Worm (Caenorhabditis elegans) whole organism, early embryonic: Measurements from ENCODE around the gene dhs-9.

Experiments used
- B0310.2 ChIP-seq: sonication (generic microtip); optimal IDR thresholded peaks from 2 replicates; lab custom pipeline; 2016; ENCODE audit warnings: mild to moderate bottlenecking, missing genetic modification characterization, missing compliant biosample characterization
- F13C5.2 ChIP-seq: sonication (generic microtip); optimal IDR thresholded peaks from 2 replicates; lab custom pipeline; 2017; ENCODE audit warnings: mild to moderate bottlenecking, missing genetic modification characterization, inconsistent platforms, missing compliant biosample characterization
- aly-1 ChIP-seq: sonication (generic microtip); optimal IDR thresholded peaks from 2 replicates; lab custom pipeline; 2016; ENCODE audit warnings: missing genetic modification characterization, missing compliant biosample characterization
- ama-1 ChIP-seq: fragments of 150-350 bp; optimal IDR thresholded peaks from 2 replicates; lab custom pipeline; 2014
- ceh-13 ChIP-seq: fragments of 200-800 bp; sonication (Bioruptor generic); optimal IDR thresholded peaks from 2 replicates; lab custom pipeline; 2018; ENCODE audit warnings: mild to moderate bottlenecking, missing genetic modification characterization, missing compliant biosample characterization
- ceh-36 ChIP-seq: sonication (generic microtip); optimal IDR thresholded peaks from 2 replicates; lab custom pipeline; 2016; ENCODE audit warnings: missing genetic modification characterization, inconsistent platforms, missing compliant biosample characterization
- ets-7 ChIP-seq: sonication (generic microtip); optimal IDR thresholded peaks from 2 replicates; lab custom pipeline; 2016; ENCODE audit warnings: missing genotype, missing genetic modification characterization, missing compliant biosample characterization
- flt-1 ChIP-seq: fragments of 200-800 bp; sonication (Bioruptor generic); IDR thresholded peaks from 2 replicates; pipeline ENCODE4 v1.3.6; 2022; ENCODE audit warnings: missing genetic modification characterization, missing compliant biosample characterization
- hmbx-1 ChIP-seq: sonication (generic microtip); optimal IDR thresholded peaks from 2 replicates; lab custom pipeline; 2016; ENCODE audit warnings: mild to moderate bottlenecking, missing genetic modification characterization, missing compliant biosample characterization
- hmg-4 ChIP-seq: fragments of 200-800 bp; sonication (Bioruptor generic); optimal IDR thresholded peaks from 2 replicates; lab custom pipeline; 2018; ENCODE audit warnings: mild to moderate bottlenecking, missing genetic modification characterization, missing compliant biosample characterization
- hnd-1 ChIP-seq: sonication (generic microtip); optimal IDR thresholded peaks from 2 replicates; lab custom pipeline; 2016; ENCODE audit warnings: missing genetic modification characterization, missing compliant biosample characterization
- pes-1 ChIP-seq: fragments of 200-800 bp; sonication (Bioruptor generic); IDR thresholded peaks from 2 replicates; pipeline ENCODE4 v1.3.6; 2022; ENCODE audit warnings: missing genetic modification reagents, missing genetic modification characterization, missing compliant biosample characterization
- scrt-1 ChIP-seq: fragments of 200-800 bp; sonication (Bioruptor generic); IDR thresholded peaks from 2 replicates; pipeline ENCODE4 v1.3.6; 2022; ENCODE audit warnings: missing genetic modification characterization, missing compliant biosample characterization
- sea-1 ChIP-seq: fragments of 200-800 bp; sonication (Bioruptor generic); conservative IDR thresholded peaks from 2 replicates; pipeline ENCODE4 v1.3.6; 2022; ENCODE audit warnings: missing genetic modification characterization, missing compliant biosample characterization
- tbx-11 ChIP-seq: fragments of 200-800 bp; sonication (Bioruptor generic); IDR thresholded peaks from 2 replicates; pipeline ENCODE4 v1.3.6; 2022; ENCODE audit warnings: missing genetic modification characterization, missing compliant biosample characterization
- tbx-37 ChIP-seq: fragments of 200-800 bp; sonication (Bioruptor generic); conservative IDR thresholded peaks from 2 replicates; pipeline ENCODE4 v1.3.6; 2022; ENCODE audit warnings: missing genetic modification reagents, missing genetic modification characterization, missing compliant biosample characterization
- tra-4 ChIP-seq: sonication (generic microtip); optimal IDR thresholded peaks from 2 replicates; lab custom pipeline; 2017; ENCODE audit warnings: missing genetic modification characterization, missing compliant biosample characterization

dhs-9 gene

ce11 chrIII:5367995-5368899 is at the start of gene dhs-9:
TSS of gene dhs-9 (minus strand) at chrIII:5368045.
- TF ChIP-seq ama-1: no peak
- TF ChIP-seq tra-4 (tag; lab: Kevin White, UChicago): no peak

ce11 chrIII:5413680-5414079 is 45.8 kb upstream of the dhs-9 start, which contains the start of gene grl-22:
TSS of gene grl-22 (minus strand) at chrIII:5414011.
- no peak for TF ChIP-seq tbx-11 (GFP tag; lab: Robert Waterston, UW)
- TF ChIP-seq flt-1 (GFP tag; lab: Robert Waterston, UW): no peak
- no peak for TF ChIP-seq tra-4 (tag; lab: Kevin White, UChicago)
- no peak for TF ChIP-seq B0310.2
- TF ChIP-seq ceh-13 (GFP tag; lab: Kevin White, UChicago): no peak
- no peak for TF ChIP-seq hmg-4
- no peak for TF ChIP-seq ceh-36 (tag; lab: Kevin White, UChicago)
- no peak for TF ChIP-seq sea-1 (GFP tag; lab: Robert Waterston, UW)
- no peak for TF ChIP-seq hmbx-1 (tag; lab: Kevin White, UChicago)
- TF ChIP-seq aly-1 (tag; lab: Kevin White, UChicago): no peak
- TF ChIP-seq ama-1: no peak
- no peak for TF ChIP-seq scrt-1
- TF ChIP-seq pes-1 (GFP tag; lab: Robert Waterston, UW): no peak
- TF ChIP-seq F13C5.2 (tag; lab: Kevin White, UChicago): no peak
- no peak for TF ChIP-seq tbx-37 (GFP tag; lab: Robert Waterston, UW)
- no peak for TF ChIP-seq hnd-1
- TF ChIP-seq ets-7 (tag; lab: Kevin White, UChicago): no peak

ce11 chrIII:5407588-5407987 is 39.7 kb upstream of the dhs-9 start, which contains the start of gene W03A5.1:
TSS of gene W03A5.1 (plus strand) at chrIII:5407888.
- TF ChIP-seq pes-1 (GFP tag; lab: Robert Waterston, UW) (no peak), ceh-36 (tag; lab: Kevin White, UChicago) (no peak), ets-7 (tag; lab: Kevin White, UChicago) (no peak), aly-1 (tag; lab: Kevin White, UChicago) (no peak)

ce11 chrIII:5407060-5407459 is 39.2 kb upstream of the dhs-9 start:
- no peak for TF ChIP-seq B0310.2
- TF ChIP-seq ets-7 (tag; lab: Kevin White, UChicago): no peak
- no peak for TF ChIP-seq hmg-4
- no peak for TF ChIP-seq aly-1 (tag; lab: Kevin White, UChicago)
- TF ChIP-seq tbx-37 (GFP tag; lab: Robert Waterston, UW): no peak
- TF ChIP-seq ceh-36 (tag; lab: Kevin White, UChicago): no peak
- TF ChIP-seq tra-4 (tag; lab: Kevin White, UChicago): no peak
- no peak for TF ChIP-seq ceh-13 (GFP tag; lab: Kevin White, UChicago)

- TF ChIP-seq ceh-13 (GFP tag; lab: Kevin White, UChicago): no peak
- no peak for TF ChIP-seq scrt-1
- TF ChIP-seq ama-1: no peak
- TF ChIP-seq F13C5.2 (tag; lab: Kevin White, UChicago): no peak
- no peak for TF ChIP-seq sea-1 (GFP tag; lab: Robert Waterston, UW)
- no peak for TF ChIP-seq hnd-1
- TF ChIP-seq aly-1 (tag; lab: Kevin White, UChicago): no peak
Measured at ce11 chrIII:5406314-5406713, 38.5 kb upstream of the dhs-9 start.

ce11 chrIII:5405628-5406084 is 37.8 kb upstream of the dhs-9 start, which contains the start of the genes W03A5.2 and Y32H12A.8:
TSS of gene W03A5.2 (plus strand) at chrIII:5406034.
TSS of gene Y32H12A.8 (minus strand) at chrIII:5406037.
- TF ChIP-seq hmbx-1 (tag; lab: Kevin White, UChicago) (no peak), hnd-1 (no peak), tbx-37 (GFP tag; lab: Robert Waterston, UW) (no peak), flt-1 (GFP tag; lab: Robert Waterston, UW) (no peak), ets-7 (tag; lab: Kevin White, UChicago) (no peak), pes-1 (GFP tag; lab: Robert Waterston, UW) (no peak), ceh-36 (tag; lab: Kevin White, UChicago) (no peak), ceh-13 (GFP tag; lab: Kevin White, UChicago) (no peak), hmg-4 (no peak), tbx-11 (GFP tag; lab: Robert Waterston, UW) (no peak), B0310.2 (no peak)

- no peak for TF ChIP-seq F13C5.2 (tag; lab: Kevin White, UChicago)
- TF ChIP-seq B0310.2: no peak
- no peak for TF ChIP-seq tra-4 (tag; lab: Kevin White, UChicago)
- no peak for TF ChIP-seq hnd-1
- TF ChIP-seq flt-1 (GFP tag; lab: Robert Waterston, UW): no peak
- TF ChIP-seq scrt-1: no peak
- TF ChIP-seq ama-1: no peak
- TF ChIP-seq hmbx-1 (tag; lab: Kevin White, UChicago): no peak
Measured at ce11 chrIII:5404998-5405397, 37.2 kb upstream of the dhs-9 start.

- no peak for TF ChIP-seq tra-4 (tag; lab: Kevin White, UChicago)
- TF ChIP-seq pes-1 (GFP tag; lab: Robert Waterston, UW): no peak
- no peak for TF ChIP-seq hmbx-1 (tag; lab: Kevin White, UChicago)
- TF ChIP-seq F13C5.2 (tag; lab: Kevin White, UChicago): no peak
- no peak for TF ChIP-seq aly-1 (tag; lab: Kevin White, UChicago)
Measured at ce11 chrIII:5402419-5402818, 34.6 kb upstream of the dhs-9 start.
